Fruit fly (Drosophila melanogaster) whole organism, embryonic: ENCODE measurements around the gene CG34342.

Experiments
- Asciz ChIP-seq: fragments of 200-800 bp; sonication (Bioruptor generic); optimal IDR thresholded peaks from 2 replicates; lab custom pipeline; 2017; ENCODE audit warnings: missing biosample characterization, mild to moderate bottlenecking, missing genetic modification characterization, missing genetic modification reagents
- Bteb2 ChIP-seq: fragments of 200-800 bp; sonication (Bioruptor generic); optimal IDR thresholded peaks from 2 replicates; lab custom pipeline; 2016; ENCODE audit warnings: missing biosample characterization, missing genetic modification characterization
- CG10462 ChIP-seq: fragments of 200-800 bp; sonication (Bioruptor generic); optimal IDR thresholded peaks from 2 replicates; lab custom pipeline; 2016; ENCODE audit warnings: missing biosample characterization, missing genetic modification characterization
- CG10959 ChIP-seq: fragments of 200-800 bp; sonication (Bioruptor generic); IDR thresholded peaks from 2 replicates; pipeline ENCODE4 v1.3.6; 2022; ENCODE audit warnings: missing biosample characterization, missing genetic modification characterization
- CG11560 ChIP-seq: fragments of 200-800 bp; sonication (Bioruptor generic); IDR thresholded peaks from 3 replicates; pipeline ENCODE4 v1.3.6; 2022; ENCODE audit warnings: missing biosample characterization, missing genetic modification characterization
- CG13123 ChIP-seq: fragments of 200-800 bp; sonication (Bioruptor generic); optimal IDR thresholded peaks from 2 replicates; lab custom pipeline; 2016; ENCODE audit warnings: missing biosample characterization, missing genetic modification characterization
- CG13775 ChIP-seq: fragments of 200-800 bp; sonication (Bioruptor generic); optimal IDR thresholded peaks from 3 replicates; lab custom pipeline; 2017; ENCODE audit warnings: missing biosample characterization, mild to moderate bottlenecking, missing genetic modification characterization
- CG15269 ChIP-seq: fragments of 200-800 bp; sonication (Bioruptor generic); optimal IDR thresholded peaks from 2 replicates; lab custom pipeline; 2018; ENCODE audit warnings: missing biosample characterization, mild to moderate bottlenecking, missing genetic modification characterization, moderate library complexity
- CG16813 ChIP-seq: fragments of 200-800 bp; sonication (Bioruptor generic); IDR thresholded peaks from 3 replicates; pipeline ENCODE4 v1.3.6; 2022; ENCODE audit warnings: missing biosample characterization, missing genetic modification characterization; ENCODE audit not compliant: partially characterized antibody
- CG17361 ChIP-seq: fragments of 200-800 bp; sonication (Bioruptor generic); IDR thresholded peaks from 3 replicates; pipeline ENCODE4 v1.3.6; 2022; ENCODE audit warnings: missing biosample characterization, missing genetic modification characterization
- CG1792 ChIP-seq: fragments of 200-800 bp; sonication (Bioruptor generic); optimal IDR thresholded peaks from 2 replicates; lab custom pipeline; 2016; ENCODE audit warnings: missing biosample characterization, missing genetic modification characterization
- CG18599 ChIP-seq: fragments of 200-800 bp; sonication (Bioruptor generic); optimal IDR thresholded peaks from 3 replicates; lab custom pipeline; 2017; ENCODE audit warnings: missing biosample characterization, missing genetic modification characterization, mild to moderate bottlenecking, moderate library complexity, missing genetic modification reagents
- CG34224 ChIP-seq: fragments of 200-800 bp; sonication (Bioruptor generic); IDR thresholded peaks from 3 replicates; pipeline ENCODE4 v1.3.6; 2022; ENCODE audit warnings: missing biosample characterization, missing genetic modification characterization; ENCODE audit not compliant: partially characterized antibody
- CG4730 ChIP-seq: fragments of 200-800 bp; sonication (Bioruptor generic); IDR thresholded peaks from 2 replicates; pipeline ENCODE4 v1.3.6; 2022; ENCODE audit warnings: missing biosample characterization, missing genetic modification characterization
- CG5953 ChIP-seq: fragments of 200-800 bp; sonication (Bioruptor generic); IDR thresholded peaks from 2 replicates; pipeline ENCODE4 v1.3.6; 2022; ENCODE audit warnings: missing biosample characterization, missing genetic modification characterization
- CG6689 ChIP-seq: fragments of 200-800 bp; sonication (Bioruptor generic); IDR thresholded peaks from 2 replicates; pipeline ENCODE4 v1.3.6; 2022; ENCODE audit warnings: missing biosample characterization, missing genetic modification characterization
- CG8290 ChIP-seq, 3 experiments: fragments of 200-800 bp; sonication (Bioruptor generic); optimal IDR thresholded peaks; 2 replicates each; lab custom pipeline; 2016 to 2019; ENCODE audit warnings: missing biosample characterization in 3 of 3, missing genetic modification characterization in 3 of 3, mild to moderate bottlenecking in 2 of 3, moderate library complexity in 1 of 3
- CG9609 ChIP-seq: fragments of 200-800 bp; sonication (Bioruptor generic); optimal IDR thresholded peaks from 3 replicates; lab custom pipeline; 2016; ENCODE audit warnings: missing biosample characterization, missing genetic modification characterization
- CG9797 ChIP-seq: fragments of 200-800 bp; sonication (Bioruptor generic); optimal IDR thresholded peaks from 3 replicates; lab custom pipeline; 2018; ENCODE audit warnings: missing biosample characterization, mild to moderate bottlenecking, missing genetic modification characterization
- CkIIα-i1 ChIP-seq: fragments of 200-800 bp; sonication (Bioruptor generic); IDR thresholded peaks from 2 replicates; pipeline ENCODE4 v1.3.6; 2022; ENCODE audit warnings: missing biosample characterization, missing genetic modification characterization
- CoRest ChIP-seq: fragments of 200-800 bp; sonication (Bioruptor generic); optimal IDR thresholded peaks from 3 replicates; lab custom pipeline; 2018; ENCODE audit warnings: missing biosample characterization, mild to moderate bottlenecking, missing genetic modification characterization, moderate library complexity
- CrebB ChIP-seq: fragments of 200-800 bp; sonication (Bioruptor generic); optimal IDR thresholded peaks from 3 replicates; lab custom pipeline; 2018; ENCODE audit warnings: missing biosample characterization, mild to moderate bottlenecking, missing genetic modification characterization
- E2f1 ChIP-seq: fragments of 200-800 bp; sonication (Bioruptor generic); IDR thresholded peaks from 2 replicates; pipeline ENCODE4 v1.3.6; 2022; ENCODE audit warnings: missing biosample characterization, missing genetic modification characterization
- E2f2 ChIP-seq: fragments of 200-800 bp; sonication (Bioruptor generic); IDR thresholded peaks from 2 replicates; pipeline ENCODE4 v1.3.6; 2022; ENCODE audit warnings: missing biosample characterization, missing genetic modification characterization
- HLH4C ChIP-seq: fragments of 200-800 bp; sonication (Bioruptor generic); IDR thresholded peaks from 3 replicates; pipeline ENCODE4 v1.3.6; 2022; ENCODE audit warnings: missing biosample characterization, missing genetic modification characterization; ENCODE audit not compliant: partially characterized antibody
- Kr ChIP-seq: fragments of 200-800 bp; sonication (Bioruptor generic); optimal IDR thresholded peaks from 2 replicates; lab custom pipeline; 2017; ENCODE audit warnings: missing biosample characterization, mild to moderate bottlenecking, missing genetic modification characterization
- Opbp ChIP-seq: fragments of 200-800 bp; sonication (Bioruptor generic); IDR thresholded peaks from 3 replicates; pipeline ENCODE4 v1.3.6; 2022; ENCODE audit warnings: missing biosample characterization, missing genetic modification characterization; ENCODE audit not compliant: partially characterized antibody
- Six4 ChIP-seq: fragments of 200-800 bp; sonication (Bioruptor generic); optimal IDR thresholded peaks from 2 replicates; lab custom pipeline; 2016; ENCODE audit warnings: missing biosample characterization, missing genetic modification characterization
- Sox100B ChIP-seq: fragments of 200-800 bp; sonication (Bioruptor generic); optimal IDR thresholded peaks from 3 replicates; lab custom pipeline; 2018; ENCODE audit warnings: missing biosample characterization, mild to moderate bottlenecking, missing genetic modification characterization
- Xrp1 ChIP-seq: fragments of 200-800 bp; sonication (Bioruptor generic); IDR thresholded peaks from 2 replicates; pipeline ENCODE4 v1.3.6; 2022; ENCODE audit warnings: missing biosample characterization, missing genetic modification characterization
- ash1 ChIP-seq: fragments of 200-800 bp; sonication (Bioruptor generic); optimal IDR thresholded peaks from 2 replicates; lab custom pipeline; 2018; ENCODE audit warnings: missing biosample characterization, mild to moderate bottlenecking, missing genetic modification characterization
- cad ChIP-seq: fragments of >200 bp; optimal IDR thresholded peaks from 2 replicates; lab custom pipeline; 2017; ENCODE audit warnings: missing biosample characterization, missing genetic modification characterization
- cas ChIP-seq: fragments of 200-800 bp; sonication (Bioruptor generic); IDR thresholded peaks from 2 replicates; pipeline ENCODE4 v1.3.6; 2022; ENCODE audit warnings: missing biosample characterization, missing genetic modification characterization
- chif ChIP-seq, 2 experiments: fragments of 200-800 bp; sonication (Bioruptor generic); optimal IDR thresholded peaks; 3 replicates each; lab custom pipeline; 2016; ENCODE audit warnings: missing biosample characterization in 2 of 2, missing genetic modification characterization in 2 of 2
- chinmo ChIP-seq: fragments of 200-800 bp; sonication (Bioruptor generic); IDR thresholded peaks from 4 replicates; pipeline ENCODE4 v1.3.6; 2022; ENCODE audit warnings: missing biosample characterization, missing genetic modification characterization; ENCODE audit not compliant: partially characterized antibody
- dati ChIP-seq: fragments of 200-800 bp; sonication (Bioruptor generic); IDR thresholded peaks from 2 replicates; pipeline ENCODE4 v1.3.6; 2022; ENCODE audit warnings: missing biosample characterization, missing genetic modification characterization
- dmrt11E ChIP-seq: fragments of 200-800 bp; sonication (Bioruptor generic); optimal IDR thresholded peaks from 3 replicates; lab custom pipeline; 2018; ENCODE audit warnings: missing biosample characterization, mild to moderate bottlenecking, missing genetic modification characterization, moderate library complexity
- dmrt99B ChIP-seq: fragments of 200-800 bp; sonication (Bioruptor generic); optimal IDR thresholded peaks from 2 replicates; lab custom pipeline; 2018; ENCODE audit warnings: missing biosample characterization, mild to moderate bottlenecking, missing genetic modification characterization, moderate library complexity
- ems ChIP-seq: fragments of 200-800 bp; sonication (Bioruptor generic); optimal IDR thresholded peaks from 3 replicates; lab custom pipeline; 2016; ENCODE audit warnings: missing biosample characterization, missing genetic modification characterization
- fd96Cb ChIP-seq: fragments of 200-800 bp; sonication (Bioruptor generic); optimal IDR thresholded peaks from 2 replicates; lab custom pipeline; 2018; ENCODE audit warnings: missing biosample characterization, mild to moderate bottlenecking, missing genetic modification characterization, moderate library complexity
- hkb ChIP-seq, 2 experiments: fragments of 200-800 bp in 1 of 2; fragments of >200 bp in 1 of 2; sonication (Bioruptor generic) in 1 of 2; IDR thresholded peaks in 1 of 2; optimal IDR thresholded peaks in 1 of 2; 2 replicates each; pipeline versions ENCODE4 v1.3.6 to Lab custom; 2017 to 2022; ENCODE audit warnings: missing biosample characterization in 1 of 2, missing genetic modification characterization in 1 of 2
- ken ChIP-seq: fragments of 200-800 bp; sonication (Bioruptor generic); IDR thresholded peaks from 3 replicates; pipeline ENCODE4 v1.3.6; 2022; ENCODE audit warnings: missing biosample characterization, missing genetic modification characterization
- mam ChIP-seq: fragments of 200-800 bp; sonication (Bioruptor generic); optimal IDR thresholded peaks from 3 replicates; lab custom pipeline; 2016; ENCODE audit warnings: missing biosample characterization, missing genetic modification characterization
- pnt ChIP-seq: fragments of 200-800 bp; sonication (Bioruptor generic); optimal IDR thresholded peaks from 3 replicates; lab custom pipeline; 2016; ENCODE audit warnings: missing biosample characterization, missing genetic modification characterization
- prd ChIP-seq, 3 experiments: fragments of >200 bp in 2 of 3; fragments of 200-800 bp in 1 of 3; sonication (Bioruptor generic) in 1 of 3; optimal IDR thresholded peaks in 2 of 3; IDR thresholded peaks in 1 of 3; 2 replicates in 2 of 3; 3 replicates in 1 of 3; pipeline versions ENCODE4 v1.3.6 to Lab custom; 2017 to 2022; ENCODE audit warnings: missing biosample characterization in 1 of 3, missing genetic modification characterization in 1 of 3
- psq ChIP-seq: fragments of 200-800 bp; sonication (Bioruptor generic); optimal IDR thresholded peaks from 2 replicates; lab custom pipeline; 2017; ENCODE audit warnings: missing biosample characterization, missing genetic modification characterization
- ranshi ChIP-seq: fragments of 200-800 bp; sonication (Bioruptor generic); IDR thresholded peaks from 2 replicates; pipeline ENCODE4 v1.3.6; 2022; ENCODE audit warnings: missing biosample characterization, missing genetic modification characterization
- sob ChIP-seq: fragments of 200-800 bp; sonication (Bioruptor generic); IDR thresholded peaks from 2 replicates; pipeline ENCODE4 v1.3.6; 2022; ENCODE audit warnings: missing biosample characterization, missing genetic modification characterization
- unc-4 ChIP-seq: fragments of 200-800 bp; sonication (Bioruptor generic); IDR thresholded peaks from 2 replicates; pipeline ENCODE4 v1.3.6; 2022; ENCODE audit warnings: missing biosample characterization, missing genetic modification characterization; ENCODE audit not compliant: partially characterized antibody
- usp ChIP-seq: fragments of >200 bp; optimal IDR thresholded peaks from 2 replicates; lab custom pipeline; 2017; ENCODE audit warnings: missing biosample characterization, missing genetic modification characterization

The CG34342 gene

dm6 chr3L:5534253-5534652 is 23.6 kb upstream of the CG34342 start (continued):
- TF ChIP-seq dati (no peak), CG13123 (GFP tag; lab: Kevin White, UChicago) (no peak), ems (GFP tag; lab: Kevin White, UChicago) (no peak), psq (GFP tag; lab: Kevin White, UChicago) (no peak), CG18599 (GFP tag; lab: Kevin White, UChicago) (no peak), dmrt11E (tag; lab: Kevin White, UChicago) (no peak), fd96Cb (no peak), prd (optimal IDR thresholded peaks at IDR 0.05; lab: Kevin White, UChicago) (no peak), prd (GFP tag; IDR thresholded peaks at IDR 0.05; lab: Robert Waterston, UW) (no peak), CG16813 (GFP tag; lab: Robert Waterston, UW) (peak; percentile 56; the same call in 2 of the 3 replicates), Kr (GFP tag; lab: Kevin White, UChicago) (no peak), CG4730 (GFP tag; lab: Robert Waterston, UW) (no peak), pnt (GFP tag; lab: Kevin White, UChicago) (no peak), CG9609 (GFP tag; lab: Kevin White, UChicago) (no peak), usp (GFP tag; lab: Kevin White, UChicago) (no peak), Asciz (GFP tag; lab: Kevin White, UChicago) (no peak), E2f1 (GFP tag; lab: Robert Waterston, UW) (no peak), CG10959 (no peak), E2f2 (GFP tag; lab: Robert Waterston, UW) (no peak), chinmo (GFP tag; lab: Robert Waterston, UW) (peak; percentile 94), Opbp (peak; percentile 48; the same call in 2 of the 3 replicates), CG6689 (GFP tag; lab: Robert Waterston, UW) (no peak), chif (GFP tag; optimal IDR thresholded peaks at IDR 0.05; lab: Kevin White, UChicago) (no peak), CoRest (no peak), cas (GFP tag; lab: Robert Waterston, UW) (no peak), CrebB (no peak), CG8290 (GFP tag; optimal IDR thresholded peaks at IDR 0.05; lab: Kevin White, UChicago) (no peak), CG8290 (tag; optimal IDR thresholded peaks at IDR 0.05; lab: Kevin White, UChicago) (no peak), CG5953 (GFP tag; lab: Robert Waterston, UW) (no peak), Sox100B (GFP tag; lab: Kevin White, UChicago) (no peak), sob (GFP tag; lab: Robert Waterston, UW) (peak; percentile 23; the same call in 1 of the 2 replicates), Bteb2 (GFP tag; lab: Kevin White, UChicago) (no peak), hkb (optimal IDR thresholded peaks at IDR 0.05; lab: Kevin White, UChicago) (no peak), hkb (GFP tag; IDR thresholded peaks at IDR 0.05; lab: Robert Waterston, UW) (no peak), HLH4C (GFP tag; lab: Robert Waterston, UW) (peak; percentile 51; the same call in 2 of the 3 replicates), CG34224 (GFP tag; lab: Robert Waterston, UW) (peak; percentile 84), CG11560 (tag; lab: Robert Waterston, UW) (no peak), CG15269 (no peak), CG1792 (GFP tag; lab: Kevin White, UChicago) (no peak), mam (no peak), CG13775 (GFP tag; lab: Kevin White, UChicago) (no peak), unc-4 (GFP tag; lab: Robert Waterston, UW) (no peak), Xrp1 (GFP tag; lab: Robert Waterston, UW) (no peak), dmrt99B (no peak), CG9797 (no peak), Six4 (no peak), ash1 (GFP tag; lab: Kevin White, UChicago) (no peak), CkIIα-i1 (GFP tag; lab: Robert Waterston, UW) (no peak), ranshi (GFP tag; lab: Robert Waterston, UW) (no peak), ken (GFP tag; lab: Robert Waterston, UW) (no peak), CG10462 (GFP tag; lab: Kevin White, UChicago) (no peak), CG17361 (no peak), cad (GFP tag; lab: Kevin White, UChicago) (no peak)
